Worm (Caenorhabditis elegans) whole organism, L4 larva: Measurements from ENCODE around the gene srg-68.
A peak's percentile ranks its signal among the peaks of the same experiment; 100 is the strongest.

Source experiments
- F10B5.3 ChIP-seq: sonication (generic microtip); optimal IDR thresholded peaks from 2 replicates; lab custom pipeline; 2016; ENCODE audit warnings: mild to moderate bottlenecking, missing genetic modification characterization, missing compliant biosample characterization
- F26F4.8 ChIP-seq: fragments of 200-800 bp; sonication (Bioruptor generic); conservative IDR thresholded peaks from 2 replicates; pipeline ENCODE4 v1.3.6; 2022; ENCODE audit warnings: missing genetic modification characterization, missing compliant biosample characterization
- F37D6.2 ChIP-seq: sonication (generic microtip); optimal IDR thresholded peaks from 2 replicates; lab custom pipeline; 2016; ENCODE audit warnings: mild to moderate bottlenecking, missing genetic modification characterization, missing compliant biosample characterization
- F49E8.2 ChIP-seq: sonication (generic microtip); optimal IDR thresholded peaks from 2 replicates; lab custom pipeline; 2016; ENCODE audit warnings: missing compliant biosample characterization, mild to moderate bottlenecking, missing genetic modification characterization, borderline replicate concordance
- R02D3.7 ChIP-seq: fragments of 150-350 bp; sonication (generic microtip); optimal IDR thresholded peaks from 3 replicates; lab custom pipeline; 2014; ENCODE audit warnings: missing biosample characterization, missing genetic modification characterization
- Y5F2A.4 ChIP-seq: fragments of 200-800 bp; sonication (Bioruptor generic); optimal IDR thresholded peaks from 2 replicates; lab custom pipeline; 2018; ENCODE audit warnings: mild to moderate bottlenecking, missing genetic modification characterization, missing compliant biosample characterization
- ZK337.2 ChIP-seq: fragments of 200-800 bp; sonication (Bioruptor generic); IDR thresholded peaks from 2 replicates; pipeline ENCODE4 v1.3.6; 2022; ENCODE audit warnings: missing genetic modification reagents, missing genetic modification characterization, missing compliant biosample characterization
- ZK546.5 ChIP-seq, 2 experiments: sonication (generic microtip); optimal IDR thresholded peaks; 2 replicates each; lab custom pipeline; 2017; ENCODE audit warnings: missing biosample characterization in 2 of 2, missing genetic modification characterization in 2 of 2
- aha-1 ChIP-seq: fragments of 150-350 bp; peaks from one replicate; lab custom pipeline; 2014; ENCODE audit warnings: missing biosample characterization, missing genetic modification characterization
- aly-2 ChIP-seq: sonication (generic microtip); optimal IDR thresholded peaks from 2 replicates; lab custom pipeline; 2018; ENCODE audit warnings: missing biosample characterization, missing genetic modification characterization
- ama-1 ChIP-seq: fragments of 150-350 bp; optimal IDR thresholded peaks from 2 replicates; lab custom pipeline; 2014; ENCODE audit warnings: inconsistent platforms, mixed read lengths
- arid-1 ChIP-seq: fragments of 200-800 bp; sonication (Bioruptor generic); conservative IDR thresholded peaks from 2 replicates; pipeline ENCODE4 v1.3.6; 2022; ENCODE audit warnings: missing genetic modification reagents, missing genetic modification characterization, missing compliant biosample characterization
- attf-4 ChIP-seq: sonication (generic microtip); optimal IDR thresholded peaks from 3 replicates; lab custom pipeline; 2017; ENCODE audit warnings: missing biosample characterization, missing genetic modification characterization
- ceh-20 ChIP-seq: fragments of 200-800 bp; sonication (Bioruptor generic); IDR thresholded peaks from 2 replicates; pipeline ENCODE4 v1.3.6; 2022; ENCODE audit warnings: missing genetic modification reagents, missing genetic modification characterization, missing compliant biosample characterization
- ceh-28 ChIP-seq: fragments of 150-350 bp; optimal IDR thresholded peaks from 2 replicates; lab custom pipeline; 2014; ENCODE audit warnings: missing biosample characterization, missing genetic modification reagents, missing genetic modification characterization
- ceh-44 ChIP-seq: fragments of 200-800 bp; sonication (Bioruptor generic); IDR thresholded peaks from 2 replicates; pipeline ENCODE4 v1.3.6; 2022; ENCODE audit warnings: missing genetic modification reagents, missing genetic modification characterization, missing compliant biosample characterization
- ces-1 ChIP-seq: fragments of 150-350 bp; sonication (generic microtip); optimal IDR thresholded peaks from 4 replicates; lab custom pipeline; 2014; ENCODE audit warnings: missing biosample characterization, missing genetic modification reagents, missing genetic modification characterization
- ctbp-1 ChIP-seq: fragments of 200-800 bp; sonication (Bioruptor generic); IDR thresholded peaks from 2 replicates; pipeline ENCODE4 v1.3.6; 2022; ENCODE audit warnings: missing genetic modification reagents, missing genetic modification characterization, missing compliant biosample characterization
- dmd-8 ChIP-seq: fragments of 200-800 bp; sonication (Bioruptor generic); IDR thresholded peaks from 2 replicates; pipeline ENCODE4 v1.3.6; 2022; ENCODE audit warnings: missing genetic modification characterization, missing compliant biosample characterization
- dmd-9 ChIP-seq: fragments of 200-800 bp; sonication (Bioruptor generic); IDR thresholded peaks from 2 replicates; pipeline ENCODE4 v1.3.6; 2022; ENCODE audit warnings: missing genetic modification reagents, missing genetic modification characterization, missing compliant biosample characterization
- duxl-1 ChIP-seq: sonication (generic microtip); optimal IDR thresholded peaks from 2 replicates; lab custom pipeline; 2016; ENCODE audit warnings: mild to moderate bottlenecking, missing genetic modification characterization, moderate library complexity, missing compliant biosample characterization; ENCODE audit not compliant: poor library complexity
- egl-43 ChIP-seq: fragments of 200-800 bp; sonication (Bioruptor generic); IDR thresholded peaks from 2 replicates; pipeline ENCODE4 v1.3.6; 2022; ENCODE audit warnings: missing genetic modification reagents, missing genetic modification characterization, missing compliant biosample characterization
- gei-8 ChIP-seq: fragments of 200-800 bp; sonication (Bioruptor generic); optimal IDR thresholded peaks from 2 replicates; lab custom pipeline; 2018; ENCODE audit warnings: mild to moderate bottlenecking, missing genetic modification characterization, missing compliant biosample characterization
- hif-1 ChIP-seq, 2 experiments: sonication (generic microtip); optimal IDR thresholded peaks; 2 replicates each; lab custom pipeline; 2016 to 2017; ENCODE audit warnings: missing compliant biosample characterization in 2 of 2, missing genetic modification characterization in 2 of 2, missing genetic modification reagents in 2 of 2, missing genotype in 2 of 2, mild to moderate bottlenecking in 1 of 2
- jun-1 ChIP-seq: fragments of 150-350 bp; optimal IDR thresholded peaks from 2 replicates; lab custom pipeline; 2014; ENCODE audit warnings: missing biosample characterization, missing genetic modification reagents, missing genetic modification characterization
- lim-7 ChIP-seq: fragments of 200-800 bp; sonication (Bioruptor generic); IDR thresholded peaks from 2 replicates; pipeline ENCODE4 v1.3.6; 2022; ENCODE audit warnings: missing genetic modification characterization, missing compliant biosample characterization
- lin-1 ChIP-seq: fragments of 200-800 bp; sonication (Bioruptor generic); IDR thresholded peaks from 2 replicates; pipeline ENCODE4 v1.3.6; 2022; ENCODE audit warnings: missing genetic modification reagents, missing genetic modification characterization, missing compliant biosample characterization
- lin-13 ChIP-seq: fragments of 150-350 bp; optimal IDR thresholded peaks from 2 replicates; lab custom pipeline; 2014; ENCODE audit warnings: missing biosample characterization, missing genetic modification reagents, missing genetic modification characterization
- lin-15B ChIP-seq: fragments of 150-350 bp; sonication (generic microtip); optimal IDR thresholded peaks from 3 replicates; lab custom pipeline; 2014; ENCODE audit warnings: missing biosample characterization, missing genetic modification characterization
- lin-38 ChIP-seq: fragments of 200-800 bp; sonication (Bioruptor generic); IDR thresholded peaks from 2 replicates; pipeline ENCODE4 v1.3.6; 2022; ENCODE audit warnings: missing genetic modification reagents, missing genetic modification characterization, missing compliant biosample characterization
- lin-39 ChIP-seq: fragments of 150-350 bp; optimal IDR thresholded peaks from 2 replicates; lab custom pipeline; 2014; ENCODE audit warnings: missing biosample characterization, missing genetic modification reagents, missing genetic modification characterization
- lir-3 ChIP-seq: sonication (generic microtip); optimal IDR thresholded peaks from 2 replicates; lab custom pipeline; 2016; ENCODE audit warnings: mild to moderate bottlenecking, missing genetic modification characterization, missing compliant biosample characterization
- lsy-2 ChIP-seq, 2 experiments: fragments of 150-350 bp in 1 of 2; sonication (generic microtip) in 1 of 2; optimal IDR thresholded peaks; 2 replicates each; lab custom pipeline; 2014 to 2017; ENCODE audit warnings: missing biosample characterization in 2 of 2, missing genetic modification characterization in 2 of 2
- madf-5 ChIP-seq, 2 experiments: fragments of 200-800 bp; sonication (Bioruptor generic); IDR thresholded peaks; 2 replicates each; pipeline ENCODE4 v1.3.6; 2022; ENCODE audit warnings: missing compliant biosample characterization in 2 of 2, missing genetic modification characterization in 2 of 2
- mdl-1 ChIP-seq, 2 experiments: fragments of 150-350 bp in 1 of 2; sonication (generic microtip) in 1 of 2; optimal IDR thresholded peaks; 2 replicates each; lab custom pipeline; 2014 to 2017; ENCODE audit warnings: missing biosample characterization in 2 of 2, missing genetic modification characterization in 2 of 2
- mep-1 ChIP-seq: fragments of 150-350 bp; sonication (generic microtip); optimal IDR thresholded peaks from 3 replicates; lab custom pipeline; 2014; ENCODE audit warnings: missing biosample characterization, missing genetic modification characterization
- mxl-3 ChIP-seq: fragments of 200-800 bp; sonication (Bioruptor generic); optimal IDR thresholded peaks from 2 replicates; lab custom pipeline; 2018; ENCODE audit warnings: mild to moderate bottlenecking, missing genetic modification characterization, missing compliant biosample characterization
- nhr-11 ChIP-seq: fragments of 150-350 bp; optimal IDR thresholded peaks from 2 replicates; lab custom pipeline; 2014; ENCODE audit warnings: missing biosample characterization, missing genetic modification characterization
- nhr-237 ChIP-seq: sonication (generic microtip); optimal IDR thresholded peaks from 2 replicates; lab custom pipeline; 2017; ENCODE audit warnings: missing biosample characterization, missing genetic modification characterization
- nhr-25 ChIP-seq: sonication (generic microtip); optimal IDR thresholded peaks from 2 replicates; lab custom pipeline; 2017; ENCODE audit warnings: missing genetic modification characterization, mild to moderate bottlenecking, missing compliant biosample characterization, antibody characterized with exemption, moderate library complexity, borderline replicate concordance; ENCODE audit not compliant: insufficient read depth
- nhr-76 ChIP-seq: fragments of 150-350 bp; optimal IDR thresholded peaks from 2 replicates; lab custom pipeline; 2014; ENCODE audit warnings: missing biosample characterization, missing genetic modification characterization
- rbr-2 ChIP-seq: sonication (generic microtip); optimal IDR thresholded peaks from 2 replicates; lab custom pipeline; 2016; ENCODE audit warnings: missing genotype, missing genetic modification characterization, missing compliant biosample characterization
- sdz-12 ChIP-seq: fragments of 200-800 bp; sonication (Bioruptor generic); optimal IDR thresholded peaks from 2 replicates; lab custom pipeline; 2018; ENCODE audit warnings: mild to moderate bottlenecking, missing genetic modification characterization, missing compliant biosample characterization
- set-16 ChIP-seq: fragments of 200-800 bp; sonication (Bioruptor generic); IDR thresholded peaks from 2 replicates; pipeline ENCODE4 v1.3.6; 2022; ENCODE audit warnings: missing genetic modification reagents, missing genetic modification characterization, missing compliant biosample characterization
- skn-1 ChIP-seq: fragments of 150-350 bp; optimal IDR thresholded peaks from 2 replicates; lab custom pipeline; 2014; ENCODE audit warnings: missing biosample characterization, missing genetic modification characterization
- snpc-1.2 ChIP-seq: fragments of 200-800 bp; sonication (Bioruptor generic); IDR thresholded peaks from 2 replicates; pipeline ENCODE4 v1.3.6; 2022; ENCODE audit warnings: missing genetic modification reagents, missing genetic modification characterization, missing compliant biosample characterization
- snpc-4 ChIP-seq: fragments of 150-350 bp; optimal IDR thresholded peaks from 2 replicates; lab custom pipeline; 2014; ENCODE audit warnings: missing biosample characterization, missing genetic modification characterization
- spr-3 ChIP-seq: fragments of 200-800 bp; sonication (Bioruptor generic); optimal IDR thresholded peaks from 2 replicates; lab custom pipeline; 2018; ENCODE audit warnings: mild to moderate bottlenecking, missing genetic modification characterization, missing compliant biosample characterization
- tra-1 ChIP-seq: fragments of 200-800 bp; sonication (Bioruptor generic); IDR thresholded peaks from 2 replicates; pipeline ENCODE4 v1.3.6; 2022; ENCODE audit warnings: missing genetic modification reagents, missing genetic modification characterization, missing compliant biosample characterization
- vab-7 ChIP-seq: fragments of 200-800 bp; sonication (Bioruptor generic); IDR thresholded peaks from 2 replicates; pipeline ENCODE4 v1.3.6; 2022; ENCODE audit warnings: missing genetic modification reagents, missing genetic modification characterization, missing compliant biosample characterization
- ztf-11 ChIP-seq: fragments of 150-350 bp; optimal IDR thresholded peaks from 2 replicates; lab custom pipeline; 2014; ENCODE audit warnings: missing biosample characterization, missing genetic modification characterization
- ztf-7 ChIP-seq: fragments of 150-350 bp; optimal IDR thresholded peaks from 2 replicates; lab custom pipeline; 2014; ENCODE audit warnings: missing biosample characterization, missing genetic modification characterization

Gene srg-68

DNA sequence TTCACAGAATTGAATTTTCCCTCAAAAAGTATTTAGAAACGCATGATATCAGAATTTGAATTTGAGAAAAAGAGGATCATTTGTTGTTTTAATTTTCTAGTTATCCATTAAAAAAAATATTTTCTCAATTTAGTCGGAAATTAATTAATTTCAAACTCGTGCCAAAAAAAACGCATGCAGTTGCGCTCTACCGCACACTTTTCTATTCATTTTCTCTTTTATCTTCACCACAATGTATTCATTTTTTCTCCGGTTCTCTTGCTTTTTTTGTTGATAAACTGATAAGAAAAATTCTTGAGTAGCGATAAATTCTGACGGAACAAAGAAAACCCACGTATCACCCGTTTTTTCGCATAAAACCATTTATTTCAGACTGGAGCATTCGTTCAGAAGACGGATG, 32.2 kb downstream of the srg-68 start, which contains the start of gene acl-6 (continued):
- no peak for TF ChIP-seq vab-7 (GFP tag; lab: Robert Waterston, UW)
- peak; percentile 71; the same call in 1 of the 2 replicates for TF ChIP-seq tra-1
- no peak for TF ChIP-seq Y5F2A.4
- no peak for TF ChIP-seq jun-1 (tag; lab: Kevin White, UChicago)
- no peak for TF ChIP-seq ztf-11 (tag; lab: Kevin White, UChicago)
- no peak for TF ChIP-seq ama-1 (lab: Kevin White, UChicago)
- TF ChIP-seq duxl-1 (tag; lab: Kevin White, UChicago), result no peak
- TF ChIP-seq lsy-2 (tag; optimal IDR thresholded peaks at IDR 0.05; lab: Kevin White, UChicago), result peak in 1 of 2 experiments; percentile 85
- no peak for TF ChIP-seq spr-3 (GFP tag; lab: Kevin White, UChicago)
- TF ChIP-seq madf-5 (GFP tag; IDR thresholded peaks at IDR 0.05; lab: Robert Waterston, UW), result no peak
- TF ChIP-seq snpc-1.2 (GFP tag; lab: Robert Waterston, UW), result no peak
- peak; percentile 81 for TF ChIP-seq mep-1 (tag; lab: Kevin White, UChicago)
- peak; percentile 59 for TF ChIP-seq lin-13
- no peak for TF ChIP-seq lim-7 (GFP tag; lab: Robert Waterston, UW)
- no peak for TF ChIP-seq ceh-44 (GFP tag; lab: Robert Waterston, UW)
- no peak for TF ChIP-seq F26F4.8 (GFP tag; lab: Robert Waterston, UW)
- TF ChIP-seq ztf-7 (tag; lab: Kevin White, UChicago), result no peak
- TF ChIP-seq lin-39, result no peak
- no peak for TF ChIP-seq attf-4 (tag; lab: Kevin White, UChicago)
- TF ChIP-seq ceh-20 (GFP tag; lab: Robert Waterston, UW), result 0 out of 2 replicates have a peak, but pooled peaks have one; percentile 31
- no peak for TF ChIP-seq ceh-28 (tag; lab: Kevin White, UChicago)
- no peak for TF ChIP-seq gei-8 (GFP tag; lab: Kevin White, UChicago)
- no peak for TF ChIP-seq nhr-237 (tag; lab: Kevin White, UChicago)
- TF ChIP-seq F10B5.3 (tag; lab: Kevin White, UChicago), result no peak
- no peak for TF ChIP-seq dmd-9 (GFP tag; lab: Robert Waterston, UW)
- no peak for TF ChIP-seq R02D3.7 (tag; lab: Kevin White, UChicago)
- no peak for TF ChIP-seq egl-43
- no peak for TF ChIP-seq aly-2
- TF ChIP-seq ces-1 (GFP tag; lab: Kevin White, UChicago), result no peak
- peak in 1 of 2 experiments; percentile 76 for TF ChIP-seq mdl-1 (tag; optimal IDR thresholded peaks at IDR 0.05; lab: Kevin White, UChicago)
- TF ChIP-seq ctbp-1 (GFP tag; lab: Robert Waterston, UW), result no peak
- TF ChIP-seq arid-1 (GFP tag; lab: Robert Waterston, UW), result no peak
- no peak for TF ChIP-seq F37D6.2 (tag; lab: Kevin White, UChicago)
- no peak for TF ChIP-seq dmd-8
- no peak for TF ChIP-seq nhr-25 (tag; lab: Kevin White, UChicago)
- TF ChIP-seq lin-15B (tag; lab: Kevin White, UChicago), result no peak
- peak; percentile 10 for TF ChIP-seq rbr-2 (tag; lab: Kevin White, UChicago)
- TF ChIP-seq skn-1 (tag; lab: Kevin White, UChicago), result no peak
- TF ChIP-seq ZK546.5 (tag; optimal IDR thresholded peaks at IDR 0.05; lab: Kevin White, UChicago), result no peak
- TF ChIP-seq lin-38, result peak; percentile 97
- no peak for TF ChIP-seq hif-1 (tag; optimal IDR thresholded peaks at IDR 0.05; lab: Kevin White, UChicago)
- no peak for TF ChIP-seq snpc-4 (tag; lab: Kevin White, UChicago)
- no peak for TF ChIP-seq lir-3 (tag; lab: Kevin White, UChicago)
- TF ChIP-seq nhr-11 (tag; lab: Kevin White, UChicago), result peak; percentile 3
- TF ChIP-seq ZK337.2, result no peak
- no peak for TF ChIP-seq F49E8.2 (tag; lab: Kevin White, UChicago)
- TF ChIP-seq mxl-3 (GFP tag; lab: Kevin White, UChicago), result peak; percentile 67
- TF ChIP-seq aha-1, result peak; percentile 79
- TF ChIP-seq lin-1 (GFP tag; lab: Robert Waterston, UW), result 0 out of 2 replicates have a peak, but pooled peaks have one; percentile 34
- TF ChIP-seq nhr-76 (tag; lab: Kevin White, UChicago), result no peak
- no peak for TF ChIP-seq sdz-12 (GFP tag; lab: Kevin White, UChicago)
- no peak for TF ChIP-seq set-16 (GFP tag; lab: Robert Waterston, UW)
